Worm (Caenorhabditis elegans) whole organism, early embryonic: ENCODE data around the gene F35F10.6.

Experiments
- B0310.2 ChIP-seq: sonication (generic microtip); optimal IDR thresholded peaks from 2 replicates; lab custom pipeline; 2016; ENCODE audit warnings: mild to moderate bottlenecking, missing genetic modification characterization, missing compliant biosample characterization
- F13C5.2 ChIP-seq: sonication (generic microtip); optimal IDR thresholded peaks from 2 replicates; lab custom pipeline; 2017; ENCODE audit warnings: mild to moderate bottlenecking, missing genetic modification characterization, inconsistent platforms, missing compliant biosample characterization
- aly-1 ChIP-seq: sonication (generic microtip); optimal IDR thresholded peaks from 2 replicates; lab custom pipeline; 2016; ENCODE audit warnings: missing genetic modification characterization, missing compliant biosample characterization
- ama-1 ChIP-seq: fragments of 150-350 bp; optimal IDR thresholded peaks from 2 replicates; lab custom pipeline; 2014
- ceh-13 ChIP-seq: fragments of 200-800 bp; sonication (Bioruptor generic); optimal IDR thresholded peaks from 2 replicates; lab custom pipeline; 2018; ENCODE audit warnings: mild to moderate bottlenecking, missing genetic modification characterization, missing compliant biosample characterization
- ceh-36 ChIP-seq: sonication (generic microtip); optimal IDR thresholded peaks from 2 replicates; lab custom pipeline; 2016; ENCODE audit warnings: missing genetic modification characterization, inconsistent platforms, missing compliant biosample characterization
- ets-7 ChIP-seq: sonication (generic microtip); optimal IDR thresholded peaks from 2 replicates; lab custom pipeline; 2016; ENCODE audit warnings: missing genotype, missing genetic modification characterization, missing compliant biosample characterization
- flt-1 ChIP-seq: fragments of 200-800 bp; sonication (Bioruptor generic); IDR thresholded peaks from 2 replicates; pipeline ENCODE4 v1.3.6; 2022; ENCODE audit warnings: missing genetic modification characterization, missing compliant biosample characterization
- hmbx-1 ChIP-seq: sonication (generic microtip); optimal IDR thresholded peaks from 2 replicates; lab custom pipeline; 2016; ENCODE audit warnings: mild to moderate bottlenecking, missing genetic modification characterization, missing compliant biosample characterization
- hmg-4 ChIP-seq: fragments of 200-800 bp; sonication (Bioruptor generic); optimal IDR thresholded peaks from 2 replicates; lab custom pipeline; 2018; ENCODE audit warnings: mild to moderate bottlenecking, missing genetic modification characterization, missing compliant biosample characterization
- hnd-1 ChIP-seq: sonication (generic microtip); optimal IDR thresholded peaks from 2 replicates; lab custom pipeline; 2016; ENCODE audit warnings: missing genetic modification characterization, missing compliant biosample characterization
- pes-1 ChIP-seq: fragments of 200-800 bp; sonication (Bioruptor generic); IDR thresholded peaks from 2 replicates; pipeline ENCODE4 v1.3.6; 2022; ENCODE audit warnings: missing genetic modification reagents, missing genetic modification characterization, missing compliant biosample characterization
- scrt-1 ChIP-seq: fragments of 200-800 bp; sonication (Bioruptor generic); IDR thresholded peaks from 2 replicates; pipeline ENCODE4 v1.3.6; 2022; ENCODE audit warnings: missing genetic modification characterization, missing compliant biosample characterization
- sea-1 ChIP-seq: fragments of 200-800 bp; sonication (Bioruptor generic); conservative IDR thresholded peaks from 2 replicates; pipeline ENCODE4 v1.3.6; 2022; ENCODE audit warnings: missing genetic modification characterization, missing compliant biosample characterization
- tbx-11 ChIP-seq: fragments of 200-800 bp; sonication (Bioruptor generic); IDR thresholded peaks from 2 replicates; pipeline ENCODE4 v1.3.6; 2022; ENCODE audit warnings: missing genetic modification characterization, missing compliant biosample characterization
- tbx-37 ChIP-seq: fragments of 200-800 bp; sonication (Bioruptor generic); conservative IDR thresholded peaks from 2 replicates; pipeline ENCODE4 v1.3.6; 2022; ENCODE audit warnings: missing genetic modification reagents, missing genetic modification characterization, missing compliant biosample characterization
- tra-4 ChIP-seq: sonication (generic microtip); optimal IDR thresholded peaks from 2 replicates; lab custom pipeline; 2017; ENCODE audit warnings: missing genetic modification characterization, missing compliant biosample characterization

Gene F35F10.6

ce11 chrV:3278101-3278639 lies 11.0 kb downstream of the F35F10.6 start, which contains the start of gene fbxa-64:
fbxa-64 (minus strand) TSS chrV:3278151.
- no peak for TF ChIP-seq ets-7 (tag; lab: Kevin White, UChicago)
- TF ChIP-seq hmg-4 = no peak
- no peak for TF ChIP-seq B0310.2 (tag; lab: Kevin White, UChicago)
- no peak for TF ChIP-seq tbx-37
- TF ChIP-seq hmbx-1 (tag; lab: Kevin White, UChicago) = no peak
- no peak for TF ChIP-seq tra-4 (tag; lab: Kevin White, UChicago)
- no peak for TF ChIP-seq ceh-13 (GFP tag; lab: Kevin White, UChicago)
- no peak for TF ChIP-seq hnd-1 (tag; lab: Kevin White, UChicago)

DNA sequence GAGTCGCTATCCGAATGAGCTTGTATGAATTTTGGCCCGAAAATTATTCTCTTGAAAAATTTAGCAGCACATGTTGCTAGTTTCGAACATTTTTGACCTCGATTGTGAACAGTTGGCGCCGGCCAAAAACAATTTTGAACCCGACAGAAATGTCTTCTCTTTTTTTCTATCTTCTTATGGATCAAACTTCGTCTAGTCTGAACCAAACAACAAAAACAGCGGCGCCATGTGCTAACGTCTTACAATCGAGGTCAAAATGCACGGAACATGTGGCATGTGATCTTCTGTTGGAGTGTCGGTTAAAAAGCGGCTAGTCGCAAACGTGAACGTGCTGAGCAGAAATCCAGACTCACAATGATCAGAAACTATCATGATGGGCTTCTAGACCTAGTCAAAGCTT lies 13.0 kb downstream of the F35F10.6 start:
- TF ChIP-seq scrt-1 (GFP tag; lab: Robert Waterston, UW) (no peak), flt-1 (GFP tag; lab: Robert Waterston, UW) (no peak), pes-1 (GFP tag; lab: Robert Waterston, UW) (no peak), hmg-4 (no peak), B0310.2 (tag; lab: Kevin White, UChicago) (no peak), tra-4 (tag; lab: Kevin White, UChicago) (no peak), ets-7 (tag; lab: Kevin White, UChicago) (no peak), ama-1 (lab: Kevin White, UChicago) (no peak), tbx-11 (GFP tag; lab: Robert Waterston, UW) (no peak), hnd-1 (tag; lab: Kevin White, UChicago) (no peak), aly-1 (no peak), tbx-37 (no peak), hmbx-1 (tag; lab: Kevin White, UChicago) (no peak), sea-1 (GFP tag; lab: Robert Waterston, UW) (no peak), F13C5.2 (tag; lab: Kevin White, UChicago) (no peak), ceh-13 (GFP tag; lab: Kevin White, UChicago) (no peak), ceh-36 (tag; lab: Kevin White, UChicago) (no peak)

- TF ChIP-seq tbx-11 (GFP tag; lab: Robert Waterston, UW) (no peak), ceh-13 (GFP tag; lab: Kevin White, UChicago) (no peak), hmg-4 (no peak), hnd-1 (tag; lab: Kevin White, UChicago) (no peak)
Measured at ce11 chrV:3275033-3275432, 14.1 kb downstream of the F35F10.6 start, which contains the start of gene T28A11.3. T28A11.3 (plus strand) TSS chrV:3275333.

DNA sequence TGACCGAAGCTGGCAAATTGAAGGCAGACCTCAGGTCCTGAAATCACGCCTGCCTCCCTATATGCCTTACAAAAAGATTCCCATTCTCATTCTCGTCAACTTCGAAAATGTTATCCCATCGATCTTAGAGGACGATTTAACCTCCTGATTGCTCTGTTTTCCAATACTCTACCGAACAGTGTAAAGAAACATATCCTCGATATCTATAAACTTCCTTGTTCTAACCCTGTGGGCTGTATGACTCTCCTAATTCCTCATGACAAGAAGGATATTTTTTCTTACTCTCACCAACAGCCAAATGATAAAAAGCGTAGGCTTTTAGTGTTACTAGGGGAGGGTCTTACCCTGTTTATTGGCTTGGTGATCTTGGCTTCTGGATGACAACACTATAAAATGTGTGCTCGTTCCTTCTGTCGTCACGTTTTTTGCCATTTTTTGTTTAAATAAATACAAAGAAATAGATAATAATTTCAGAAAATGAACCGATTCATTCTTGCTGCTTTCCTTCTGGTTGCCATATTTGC lies 15.5 kb downstream of the F35F10.6 start, which contains the start of gene T28A11.4:
Gene T28A11.4, plus strand, starts transcription at position 474 of the 524 bp plus-strand sequence.
- TF ChIP-seq flt-1 (GFP tag; lab: Robert Waterston, UW) (no peak), ceh-36 (tag; lab: Kevin White, UChicago) (no peak), ets-7 (tag; lab: Kevin White, UChicago) (no peak), sea-1 (GFP tag; lab: Robert Waterston, UW) (no peak), pes-1 (GFP tag; lab: Robert Waterston, UW) (no peak), hmg-4 (no peak), tbx-37 (no peak), aly-1 (no peak), F13C5.2 (tag; lab: Kevin White, UChicago) (no peak), hnd-1 (tag; lab: Kevin White, UChicago) (no peak), scrt-1 (GFP tag; lab: Robert Waterston, UW) (no peak), ceh-13 (GFP tag; lab: Kevin White, UChicago) (no peak), B0310.2 (tag; lab: Kevin White, UChicago) (no peak), tra-4 (tag; lab: Kevin White, UChicago) (no peak), tbx-11 (GFP tag; lab: Robert Waterston, UW) (no peak)

- TF ChIP-seq tbx-37 (no peak), ets-7 (tag; lab: Kevin White, UChicago) (no peak), hmbx-1 (tag; lab: Kevin White, UChicago) (no peak), sea-1 (GFP tag; lab: Robert Waterston, UW) (no peak), aly-1 (no peak), ama-1 (lab: Kevin White, UChicago) (no peak), F13C5.2 (tag; lab: Kevin White, UChicago) (no peak), B0310.2 (tag; lab: Kevin White, UChicago) (no peak), flt-1 (GFP tag; lab: Robert Waterston, UW) (no peak), ceh-13 (GFP tag; lab: Kevin White, UChicago) (no peak), hmg-4 (no peak), tbx-11 (GFP tag; lab: Robert Waterston, UW) (no peak), scrt-1 (GFP tag; lab: Robert Waterston, UW) (no peak), pes-1 (GFP tag; lab: Robert Waterston, UW) (no peak), ceh-36 (tag; lab: Kevin White, UChicago) (no peak), tra-4 (tag; lab: Kevin White, UChicago) (no peak), hnd-1 (tag; lab: Kevin White, UChicago) (no peak)
Measured at ce11 chrV:3273156-3273555, 16.0 kb downstream of the F35F10.6 start, which contains the start of gene T28A11.20. T28A11.20 (minus strand) TSS chrV:3273256.

DNA sequence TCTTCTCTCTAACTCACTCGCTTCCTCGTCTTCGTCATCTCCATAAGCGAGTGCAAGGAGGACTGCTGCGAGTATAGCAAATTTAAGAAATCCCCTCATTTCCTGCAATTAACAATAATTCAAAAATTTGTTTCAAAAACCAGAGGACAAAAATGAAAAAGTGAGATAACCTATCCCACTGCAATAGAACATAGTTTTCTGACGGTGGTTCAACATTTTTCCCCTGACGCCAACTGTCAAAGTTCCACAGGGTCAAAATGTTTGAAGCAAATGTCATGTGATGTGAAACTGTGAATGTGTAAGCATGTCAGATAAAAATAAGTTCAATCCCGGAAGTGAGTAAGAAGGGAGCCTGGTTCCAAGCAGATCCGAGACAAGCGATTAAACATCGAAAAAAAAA lies 19.8 kb downstream of the F35F10.6 start, which contains the start of gene T28A11.19:
Gene T28A11.19, minus strand, starts transcription at position 108 of the 400 bp plus-strand sequence.
- TF ChIP-seq ama-1 (lab: Kevin White, UChicago) (no peak), sea-1 (GFP tag; lab: Robert Waterston, UW) (no peak), flt-1 (GFP tag; lab: Robert Waterston, UW) (no peak), ceh-36 (tag; lab: Kevin White, UChicago) (no peak)

- no peak for TF ChIP-seq ceh-36 (tag; lab: Kevin White, UChicago)
- TF ChIP-seq scrt-1 (GFP tag; lab: Robert Waterston, UW) = no peak
- no peak for TF ChIP-seq tbx-37
- no peak for TF ChIP-seq aly-1
- TF ChIP-seq ceh-13 (GFP tag; lab: Kevin White, UChicago) = no peak
- TF ChIP-seq tbx-11 (GFP tag; lab: Robert Waterston, UW) = no peak
- TF ChIP-seq hmg-4 = no peak
- no peak for TF ChIP-seq sea-1 (GFP tag; lab: Robert Waterston, UW)
- TF ChIP-seq pes-1 (GFP tag; lab: Robert Waterston, UW) = no peak
- TF ChIP-seq B0310.2 (tag; lab: Kevin White, UChicago) = no peak
- TF ChIP-seq hnd-1 (tag; lab: Kevin White, UChicago) = no peak
- no peak for TF ChIP-seq ets-7 (tag; lab: Kevin White, UChicago)
- TF ChIP-seq flt-1 (GFP tag; lab: Robert Waterston, UW) = no peak
- TF ChIP-seq ama-1 (lab: Kevin White, UChicago) = no peak
- no peak for TF ChIP-seq hmbx-1 (tag; lab: Kevin White, UChicago)
Measured at ce11 chrV:3267950-3268349, 21.2 kb downstream of the F35F10.6 start, which contains the start of gene T28A11.18. T28A11.18 (minus strand) TSS chrV:3268050.
